Fruit fly (Drosophila melanogaster) whole organism: ENCODE results near the gene aust.

Source experiments
- CG8478 ChIP-seq: fragments of >200 bp; optimal IDR thresholded peaks from 2 replicates; lab custom pipeline; 2018; ENCODE audit warnings: inconsistent platforms
- Dll ChIP-seq: fragments of >200 bp; optimal IDR thresholded peaks from 2 replicates; lab custom pipeline; 2017
- EcR ChIP-seq, 2 experiments: fragments of >200 bp; optimal IDR thresholded peaks; 2 replicates each; lab custom pipeline; 2017; ENCODE audit warnings: missing biosample characterization in 2 of 2, missing genetic modification characterization in 2 of 2, missing genetic modification reagents in 2 of 2
- pan ChIP-seq: fragments of >200 bp; optimal IDR thresholded peaks from 2 replicates; lab custom pipeline; 2017
- psq ChIP-seq: fragments of >200 bp; optimal IDR thresholded peaks from 2 replicates; lab custom pipeline; 2017
- usp ChIP-seq: fragments of >200 bp; optimal IDR thresholded peaks from 2 replicates; lab custom pipeline; 2017; ENCODE audit warnings: missing biosample characterization, missing genetic modification characterization, mixed read lengths

DNA sequence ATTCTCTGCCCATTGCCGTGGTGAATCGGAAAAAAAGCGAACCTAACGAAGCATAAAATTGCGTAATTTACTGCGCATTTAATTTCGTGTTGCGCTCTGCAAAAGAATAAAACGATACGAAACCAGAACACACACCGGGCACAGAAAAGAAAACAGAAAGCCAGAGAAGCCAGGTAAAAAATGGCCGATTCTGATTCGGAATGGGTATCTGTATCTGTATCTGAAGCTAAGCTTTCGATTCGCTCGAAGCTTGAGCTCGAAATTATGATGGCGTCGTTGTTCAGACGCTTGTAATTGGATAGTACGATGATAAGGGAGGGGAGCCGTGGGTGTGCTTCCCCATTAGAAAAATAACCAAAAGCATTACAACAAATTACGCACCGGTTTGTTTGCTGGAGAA lies 27.6 kb downstream of the aust start:
- no peak for TF ChIP-seq psq (lab: Kevin White, UChicago)
- no peak for TF ChIP-seq pan (lab: Kevin White, UChicago)
- TF ChIP-seq usp (GFP tag; lab: Kevin White, UChicago): no peak
- TF ChIP-seq Dll (lab: Kevin White, UChicago): no peak
- TF ChIP-seq EcR (GFP tag; optimal IDR thresholded peaks at IDR 0.05; lab: Kevin White, UChicago): no peak
- TF ChIP-seq CG8478 (lab: Kevin White, UChicago): no peak
